Worm (Caenorhabditis elegans) whole organism, L4 larva: ENCODE measurements around the gene pqn-73.

Experiments used
- R02D3.7 ChIP-seq: fragments of 150-350 bp; sonication (generic microtip); optimal IDR thresholded peaks from 3 replicates; lab custom pipeline; 2014; ENCODE audit warnings: missing biosample characterization, missing genetic modification characterization
- ama-1 ChIP-seq: fragments of 150-350 bp; optimal IDR thresholded peaks from 2 replicates; lab custom pipeline; 2014; ENCODE audit warnings: inconsistent platforms, mixed read lengths
- ceh-82 ChIP-seq: sonication (generic microtip); optimal IDR thresholded peaks from 2 replicates; lab custom pipeline; 2017; ENCODE audit warnings: missing biosample characterization, missing genetic modification characterization
- fkh-10 ChIP-seq: fragments of 150-350 bp; optimal IDR thresholded peaks from 2 replicates; lab custom pipeline; 2014; ENCODE audit warnings: missing biosample characterization, missing genetic modification reagents, missing genetic modification characterization
- jun-1 ChIP-seq: fragments of 150-350 bp; optimal IDR thresholded peaks from 2 replicates; lab custom pipeline; 2014; ENCODE audit warnings: missing biosample characterization, missing genetic modification reagents, missing genetic modification characterization
- lin-15B ChIP-seq: fragments of 150-350 bp; sonication (generic microtip); optimal IDR thresholded peaks from 3 replicates; lab custom pipeline; 2014; ENCODE audit warnings: missing biosample characterization, missing genetic modification characterization
- nhr-25 ChIP-seq: sonication (generic microtip); optimal IDR thresholded peaks from 2 replicates; lab custom pipeline; 2017; ENCODE audit warnings: missing genetic modification characterization, mild to moderate bottlenecking, missing compliant biosample characterization, antibody characterized with exemption, moderate library complexity, borderline replicate concordance; ENCODE audit not compliant: insufficient read depth
- nhr-41 ChIP-seq: fragments of 200-800 bp; sonication (Bioruptor generic); IDR thresholded peaks from 2 replicates; pipeline ENCODE4 v1.3.6; 2022; ENCODE audit warnings: missing genetic modification reagents, missing genetic modification characterization, missing compliant biosample characterization
- saeg-2 ChIP-seq: fragments of 200-800 bp; sonication (Bioruptor generic); IDR thresholded peaks from 2 replicates; pipeline ENCODE4 v1.3.6; 2022; ENCODE audit warnings: missing genetic modification reagents, missing genetic modification characterization, missing compliant biosample characterization
- snpc-4 ChIP-seq: fragments of 150-350 bp; optimal IDR thresholded peaks from 2 replicates; lab custom pipeline; 2014; ENCODE audit warnings: missing biosample characterization, missing genetic modification characterization

DNA sequence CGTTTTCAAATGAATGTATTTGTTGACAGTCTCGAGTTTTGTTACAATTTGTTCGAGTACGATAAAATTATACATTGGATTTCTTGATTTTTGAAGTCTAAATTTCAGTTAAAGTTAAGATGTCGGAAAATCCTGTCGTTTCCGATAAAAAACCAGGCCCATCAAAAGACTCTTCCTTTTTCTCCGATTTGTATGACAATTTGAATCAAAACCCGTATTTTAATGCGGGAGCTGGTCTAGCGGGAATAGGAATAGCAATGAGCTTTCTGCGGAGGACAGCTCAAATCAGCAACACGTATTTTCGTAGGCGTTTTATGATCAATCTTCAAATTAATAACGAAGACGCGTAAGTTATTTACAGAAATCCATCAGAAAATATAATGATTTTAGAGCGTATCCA lies 30.5 kb downstream of the pqn-73 start, which contains the start of gene bcs-1:
- TF ChIP-seq jun-1 (tag; lab: Kevin White, UChicago): no peak
- no peak for TF ChIP-seq fkh-10 (GFP tag; lab: Kevin White, UChicago)
- TF ChIP-seq R02D3.7 (tag; lab: Kevin White, UChicago): no peak
- no peak for TF ChIP-seq saeg-2 (GFP tag; lab: Robert Waterston, UW)
- TF ChIP-seq ceh-82 (tag; lab: Kevin White, UChicago): no peak
- no peak for TF ChIP-seq ama-1
- TF ChIP-seq snpc-4 (tag; lab: Kevin White, UChicago): no peak
- no peak for TF ChIP-seq nhr-25
- TF ChIP-seq lin-15B (tag; lab: Kevin White, UChicago): no peak
- no peak for TF ChIP-seq nhr-41
